Fruit fly (Drosophila melanogaster): ENCODE results near the gene Spf45.

The Spf45 gene

dm6 chr2L:23068051-23068831, at the start of gene Spf45:
Spf45 (minus strand) TSS chr2L:23068386.
- TF ChIP-seq Snoo (tag; optimal IDR thresholded peaks at IDR 0.05) (no peak), D1 (tag; optimal IDR thresholded peaks at IDR 0.05) (no peak), CG12605 (GFP tag; IDR thresholded peaks at IDR 0.05) (no peak), Pif1B (GFP tag; optimal IDR thresholded peaks at IDR 0.05) (no peak), CG8159 (tag; optimal IDR thresholded peaks at IDR 0.05) (peak; percentile 9)

dm6 chr2L:23075357-23075988, 7.3 kb upstream of the Spf45 start:
- TF ChIP-seq CG14655 (GFP tag; optimal IDR thresholded peaks at IDR 0.05) (no peak), CG32121 (GFP tag; IDR thresholded peaks at IDR 0.05) (no peak), Snoo (tag; optimal IDR thresholded peaks at IDR 0.05) (no peak), CG13204 (GFP tag; optimal IDR thresholded peaks at IDR 0.05) (no peak), Pif1A (GFP tag; optimal IDR thresholded peaks at IDR 0.05) (no peak), CG4496 (GFP tag; IDR thresholded peaks at IDR 0.05) (no peak), rn (GFP tag; IDR thresholded peaks at IDR 0.05) (no peak), fd96Ca (GFP tag; IDR thresholded peaks at IDR 0.05) (no peak), gl (tag; optimal IDR thresholded peaks at IDR 0.05) (no peak), CG15710 (tag; optimal IDR thresholded peaks at IDR 0.05) (no peak), CG12605 (GFP tag; IDR thresholded peaks at IDR 0.05) (no peak), CG34367 (tag; optimal IDR thresholded peaks at IDR 0.05) (no peak), EcR (GFP tag; optimal IDR thresholded peaks at IDR 0.05) (no peak), CG9948 (tag; optimal IDR thresholded peaks at IDR 0.05) (no peak), CG8159 (tag; optimal IDR thresholded peaks at IDR 0.05) (no peak), CG17806 (tag; optimal IDR thresholded peaks at IDR 0.05) (no peak), CG10348 (GFP tag; IDR thresholded peaks at IDR 0.05) (no peak), Pif1B (GFP tag; optimal IDR thresholded peaks at IDR 0.05) (no peak)

- TF ChIP-seq CG9948 (tag; optimal IDR thresholded peaks at IDR 0.05) = no peak
- no peak for TF ChIP-seq CG8159 (tag; optimal IDR thresholded peaks at IDR 0.05)
- no peak for TF ChIP-seq D1 (tag; optimal IDR thresholded peaks at IDR 0.05)
- no peak for TF ChIP-seq Snoo (tag; optimal IDR thresholded peaks at IDR 0.05)
- TF ChIP-seq Ets98B (GFP tag; IDR thresholded peaks at IDR 0.05) = no peak
- TF ChIP-seq Pif1B (GFP tag; optimal IDR thresholded peaks at IDR 0.05) = no peak
- no peak for TF ChIP-seq CG32121 (GFP tag; IDR thresholded peaks at IDR 0.05)
- TF ChIP-seq CG10348 (GFP tag; IDR thresholded peaks at IDR 0.05) = no peak
- TF ChIP-seq CG14655 (GFP tag; optimal IDR thresholded peaks at IDR 0.05) = no peak
- TF ChIP-seq CG17806 (tag; optimal IDR thresholded peaks at IDR 0.05) = no peak
- no peak for TF ChIP-seq CG13204 (GFP tag; optimal IDR thresholded peaks at IDR 0.05)
These were observed 609 bp upstream of the Spf45 start for dm6 chr2L:23068832-23069157.

- TF ChIP-seq gl (tag; optimal IDR thresholded peaks at IDR 0.05) (no peak), D1 (tag; optimal IDR thresholded peaks at IDR 0.05) (no peak)
These were observed 3.0 kb downstream of the Spf45 start for dm6 chr2L:23065176-23065575.

- TF ChIP-seq CG9948 (tag; optimal IDR thresholded peaks at IDR 0.05) (no peak), CG32121 (GFP tag; IDR thresholded peaks at IDR 0.05) (no peak), CG8301 (tag; optimal IDR thresholded peaks at IDR 0.05) (no peak), EcR (GFP tag; optimal IDR thresholded peaks at IDR 0.05) (no peak), D1 (tag; optimal IDR thresholded peaks at IDR 0.05) (no peak), rn (GFP tag; IDR thresholded peaks at IDR 0.05) (no peak), CG4496 (GFP tag; IDR thresholded peaks at IDR 0.05) (no peak), CG15710 (tag; optimal IDR thresholded peaks at IDR 0.05) (no peak), CG8159 (tag; optimal IDR thresholded peaks at IDR 0.05) (no peak), Pif1B (GFP tag; optimal IDR thresholded peaks at IDR 0.05) (no peak), CG13204 (GFP tag; optimal IDR thresholded peaks at IDR 0.05) (no peak), Ets98B (GFP tag; IDR thresholded peaks at IDR 0.05) (no peak), CG12605 (GFP tag; IDR thresholded peaks at IDR 0.05) (no peak), CG17806 (tag; optimal IDR thresholded peaks at IDR 0.05) (no peak), gl (tag; optimal IDR thresholded peaks at IDR 0.05) (no peak), CG34367 (tag; optimal IDR thresholded peaks at IDR 0.05) (no peak), Pif1A (GFP tag; optimal IDR thresholded peaks at IDR 0.05) (no peak), CG14655 (GFP tag; optimal IDR thresholded peaks at IDR 0.05) (no peak)
These were observed 42.4 kb downstream of the Spf45 start, which contains the start of gene Cht10 for dm6 chr2L:23025815-23026214. Cht10 (minus strand) TSS chr2L:23025915.

- no peak for TF ChIP-seq fd96Ca (GFP tag; IDR thresholded peaks at IDR 0.05)
- TF ChIP-seq CG8301 (tag; optimal IDR thresholded peaks at IDR 0.05) = no peak
- TF ChIP-seq CG14655 (GFP tag; optimal IDR thresholded peaks at IDR 0.05) = no peak
- TF ChIP-seq EcR (GFP tag; optimal IDR thresholded peaks at IDR 0.05) = peak; percentile 91
- TF ChIP-seq Snoo (tag; optimal IDR thresholded peaks at IDR 0.05) = no peak
These were observed 42.8 kb downstream of the Spf45 start for dm6 chr2L:23025386-23025785.

dm6 chr2L:23023893-23024292, 44.3 kb downstream of the Spf45 start:
- TF ChIP-seq Pif1A (GFP tag; optimal IDR thresholded peaks at IDR 0.05) (no peak), CG17806 (tag; optimal IDR thresholded peaks at IDR 0.05) (no peak), CG8301 (tag; optimal IDR thresholded peaks at IDR 0.05) (no peak), CG32121 (GFP tag; IDR thresholded peaks at IDR 0.05) (no peak), Ets98B (GFP tag; IDR thresholded peaks at IDR 0.05) (no peak), CG34367 (tag; optimal IDR thresholded peaks at IDR 0.05) (no peak), gl (tag; optimal IDR thresholded peaks at IDR 0.05) (no peak), Snoo (tag; optimal IDR thresholded peaks at IDR 0.05) (no peak), D1 (tag; optimal IDR thresholded peaks at IDR 0.05) (no peak), CG4496 (GFP tag; IDR thresholded peaks at IDR 0.05) (no peak), CG8159 (tag; optimal IDR thresholded peaks at IDR 0.05) (no peak), CG9948 (tag; optimal IDR thresholded peaks at IDR 0.05) (no peak)
